Worm (Caenorhabditis elegans): ENCODE data around the gene srsx-36.

srsx-36 gene

DNA sequence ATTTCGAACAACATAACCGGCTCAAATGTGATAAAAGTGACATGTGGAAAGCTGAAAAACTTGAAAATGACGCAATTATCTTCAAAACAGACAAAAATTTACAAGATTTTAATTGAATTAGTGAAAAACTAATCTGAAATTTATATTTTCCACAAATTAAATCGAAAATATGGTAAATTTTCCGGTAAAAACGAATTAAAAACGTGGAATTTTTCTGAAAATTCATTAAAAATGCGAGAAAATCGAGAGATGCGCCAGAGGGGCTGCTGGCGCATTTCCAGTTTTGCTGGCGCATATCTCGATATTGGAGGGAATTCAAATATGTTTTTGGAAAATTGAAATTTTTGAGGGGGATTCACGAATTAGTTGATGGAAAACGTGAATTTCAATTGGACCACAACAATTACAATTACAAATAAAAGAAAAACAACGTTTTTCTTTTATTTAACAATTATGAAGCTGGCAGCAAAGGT is 43.3 kb downstream of the srsx-36 start, which contains the start of the genes haf-3 and F57A10.2 (continued):
- TF ChIP-seq attf-5 (GFP tag; optimal IDR thresholded peaks at IDR 0.05) (peak; percentile 50), mel-28 (tag; optimal IDR thresholded peaks at IDR 0.05; ENCODE audit: borderline replicate concordance) (no peak), ceh-91 (GFP tag; IDR thresholded peaks at IDR 0.05) (peak; percentile 67), nfya-1 (tag; optimal IDR thresholded peaks at IDR 0.05; ENCODE audit: borderline replicate concordance, insufficient read depth) (no peak), lir-1 (GFP tag; conservative IDR thresholded peaks at IDR 0.05) (peak; percentile 65; the same call in 1 of the 2 replicates), B0336.3 (GFP tag; IDR thresholded peaks at IDR 0.05) (peak; percentile 86), efl-1 (GFP tag; optimal IDR thresholded peaks at IDR 0.05) (peak; percentile 90), ekl-4 (GFP tag; IDR thresholded peaks at IDR 0.05) (peak; percentile 82), lsl-1 (GFP tag; optimal IDR thresholded peaks at IDR 0.05) (peak; percentile 71), let-526 (GFP tag; IDR thresholded peaks at IDR 0.05) (0 out of 2 replicates have a peak, but pooled peaks have one; percentile 32), B0019.2 (GFP tag; conservative IDR thresholded peaks at IDR 0.05) (no peak), hlh-26 (GFP tag; conservative IDR thresholded peaks at IDR 0.05) (no peak), F49E8.2 (tag; optimal IDR thresholded peaks at IDR 0.05; ENCODE audit: insufficient read depth) (peak; percentile 35), akir-1 (GFP tag; optimal IDR thresholded peaks at IDR 0.05) (no peak), repo-1 (tag; optimal IDR thresholded peaks at IDR 0.05) (peak; percentile 70), mes-4 (tag; optimal IDR thresholded peaks at IDR 0.05) (no peak), Y67H2A.10 (GFP tag; conservative IDR thresholded peaks at IDR 0.05) (no peak), C06A6.2 (GFP tag; conservative IDR thresholded peaks at IDR 0.05) (peak; percentile 75), nfyb-1 (GFP tag; IDR thresholded peaks at IDR 0.05) (peak; percentile 92), aptf-3 (GFP tag; IDR thresholded peaks at IDR 0.05) (no peak), tbx-9 (tag; optimal IDR thresholded peaks at IDR 0.05; ENCODE audit: borderline replicate concordance) (no peak), pha-4 (tag; optimal IDR thresholded peaks at IDR 0.05) (peak; percentile 86), madf-3 (GFP tag; IDR thresholded peaks at IDR 0.05) (peak; percentile 81; the same call in 1 of the 2 replicates), chd-7 (tag; optimal IDR thresholded peaks at IDR 0.05) (peak; percentile 38), ztf-22 (GFP tag; optimal IDR thresholded peaks at IDR 0.05) (no peak), madf-8 (GFP tag; conservative IDR thresholded peaks at IDR 0.05) (peak; percentile 62), zfh-2 (GFP tag; conservative IDR thresholded peaks at IDR 0.05) (no peak), hlh-12 (tag; optimal IDR thresholded peaks at IDR 0.05) (no peak), hsf-1 (GFP tag; IDR thresholded peaks at IDR 0.05) (peak; percentile 82), dpl-1 (GFP tag; optimal IDR thresholded peaks at IDR 0.05) (peak; percentile 97), egl-44 (GFP tag; IDR thresholded peaks at IDR 0.05) (no peak), ztf-26 (tag; optimal IDR thresholded peaks at IDR 0.05) (peak; percentile 51), lin-40 (tag; optimal IDR thresholded peaks at IDR 0.05) (peak; percentile 93), D2030.7 (GFP tag; IDR thresholded peaks at IDR 0.05) (peak; percentile 83), unc-130 (GFP tag; optimal IDR thresholded peaks at IDR 0.05) (no peak), tbp1 (GFP tag; optimal IDR thresholded peaks at IDR 0.05) (peak; percentile 72), mxl-1 (tag; optimal IDR thresholded peaks at IDR 0.05) (no peak), K11D2.4 (GFP tag; IDR thresholded peaks at IDR 0.05) (peak; percentile 81), ceh-58 (GFP tag; IDR thresholded peaks at IDR 0.05) (no peak), ama-1 (optimal IDR thresholded peaks at IDR 0.05) (no peak), ama-1 (GFP tag; optimal IDR thresholded peaks at IDR 0.05) (no peak), nhr-179 (tag; optimal IDR thresholded peaks at IDR 0.05) (no peak), tlf-1 (GFP tag; optimal IDR thresholded peaks at IDR 0.05) (peak; percentile 88), F22D6.2 (tag; optimal IDR thresholded peaks at IDR 0.05) (peak; percentile 12), xnd-1 (tag; optimal IDR thresholded peaks at IDR 0.05) (peak; percentile 56), ztf-6 (GFP tag; IDR thresholded peaks at IDR 0.05) (no peak), cebp-2 (GFP tag; IDR thresholded peaks at IDR 0.05) (no peak)
